Fruit fly (Drosophila melanogaster) whole organism: Measurements from ENCODE around the gene Mst36Fa.

Source experiments
- CG8478 ChIP-seq: fragments of >200 bp; optimal IDR thresholded peaks from 2 replicates; lab custom pipeline; 2018; ENCODE audit warnings: inconsistent platforms
- Dll ChIP-seq: fragments of >200 bp; optimal IDR thresholded peaks from 2 replicates; lab custom pipeline; 2017
- EcR ChIP-seq, 2 experiments: fragments of >200 bp; optimal IDR thresholded peaks; 2 replicates each; lab custom pipeline; 2017; ENCODE audit warnings: missing biosample characterization in 2 of 2, missing genetic modification characterization in 2 of 2, missing genetic modification reagents in 2 of 2
- pan ChIP-seq: fragments of >200 bp; optimal IDR thresholded peaks from 2 replicates; lab custom pipeline; 2017
- psq ChIP-seq: fragments of >200 bp; optimal IDR thresholded peaks from 2 replicates; lab custom pipeline; 2017
- usp ChIP-seq: fragments of >200 bp; optimal IDR thresholded peaks from 2 replicates; lab custom pipeline; 2017; ENCODE audit warnings: missing biosample characterization, missing genetic modification characterization, mixed read lengths

Gene Mst36Fa

dm6 chr2L:18698559-18699130, 21.8 kb upstream of the Mst36Fa start, which contains the start of gene CG10341:
Gene CG10341, plus strand, starts transcription at chr2L:18698714.
- TF ChIP-seq EcR (GFP tag; optimal IDR thresholded peaks at IDR 0.05; lab: Kevin White, UChicago) (no peak), usp (GFP tag; lab: Kevin White, UChicago) (no peak), pan (lab: Kevin White, UChicago) (no peak), CG8478 (no peak), psq (lab: Kevin White, UChicago) (no peak), Dll (lab: Kevin White, UChicago) (no peak)

DNA sequence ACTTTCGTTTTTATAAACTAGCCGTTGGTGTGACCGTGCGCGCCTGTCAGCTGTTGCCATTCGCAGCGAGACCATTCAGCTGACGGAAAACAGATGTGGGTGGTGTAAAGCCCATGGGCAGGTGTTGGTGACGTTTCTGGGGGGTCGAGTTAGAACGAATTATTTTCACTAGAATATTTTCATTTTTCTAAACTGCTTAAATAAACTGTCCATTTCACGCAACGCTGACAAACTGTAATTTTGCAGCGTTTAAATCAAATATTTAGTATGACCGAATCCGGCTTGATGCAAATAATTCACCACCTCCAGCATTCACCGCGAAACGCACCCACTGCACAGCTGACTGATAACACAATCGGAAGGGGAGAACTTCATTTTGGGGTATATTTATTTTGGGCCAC, 18.6 kb upstream of the Mst36Fa start, which contains the start of the genes CG10383 and CG10338:
CG10383 (minus strand) TSS at position 199 of the 401 bp plus-strand sequence.
CG10338 (plus strand) TSS at position 261 of the 401 bp plus-strand sequence.
- no peak for TF ChIP-seq Dll (lab: Kevin White, UChicago)
- TF ChIP-seq usp (GFP tag; lab: Kevin White, UChicago), result no peak
- no peak for TF ChIP-seq CG8478
- TF ChIP-seq EcR (GFP tag; optimal IDR thresholded peaks at IDR 0.05; lab: Kevin White, UChicago), result no peak
- no peak for TF ChIP-seq psq (lab: Kevin White, UChicago)
- no peak for TF ChIP-seq pan (lab: Kevin White, UChicago)

DNA sequence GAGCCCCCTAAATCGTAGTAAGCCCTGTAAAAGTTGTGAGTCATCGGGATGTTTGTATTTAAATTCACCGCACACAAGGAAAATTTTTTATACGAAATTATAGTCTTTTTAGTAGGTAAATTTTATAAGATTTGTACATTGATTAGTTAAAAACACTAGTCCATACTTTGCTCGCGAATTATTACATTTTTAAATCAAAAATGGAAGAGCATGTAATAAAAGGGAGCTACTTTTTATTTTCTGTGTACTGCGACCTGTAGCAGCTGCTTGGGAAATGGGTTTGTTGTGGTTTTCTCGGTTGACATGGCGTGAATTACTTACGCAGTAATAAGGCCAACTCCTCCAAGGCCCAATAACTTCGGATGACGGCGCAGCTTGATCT, 17.9 kb upstream of the Mst36Fa start:
- no peak for TF ChIP-seq psq (lab: Kevin White, UChicago)
- no peak for TF ChIP-seq Dll (lab: Kevin White, UChicago)
- no peak for TF ChIP-seq pan (lab: Kevin White, UChicago)
- no peak for TF ChIP-seq usp (GFP tag; lab: Kevin White, UChicago)
- no peak for TF ChIP-seq CG8478
- no peak for TF ChIP-seq EcR (GFP tag; optimal IDR thresholded peaks at IDR 0.05; lab: Kevin White, UChicago)

DNA sequence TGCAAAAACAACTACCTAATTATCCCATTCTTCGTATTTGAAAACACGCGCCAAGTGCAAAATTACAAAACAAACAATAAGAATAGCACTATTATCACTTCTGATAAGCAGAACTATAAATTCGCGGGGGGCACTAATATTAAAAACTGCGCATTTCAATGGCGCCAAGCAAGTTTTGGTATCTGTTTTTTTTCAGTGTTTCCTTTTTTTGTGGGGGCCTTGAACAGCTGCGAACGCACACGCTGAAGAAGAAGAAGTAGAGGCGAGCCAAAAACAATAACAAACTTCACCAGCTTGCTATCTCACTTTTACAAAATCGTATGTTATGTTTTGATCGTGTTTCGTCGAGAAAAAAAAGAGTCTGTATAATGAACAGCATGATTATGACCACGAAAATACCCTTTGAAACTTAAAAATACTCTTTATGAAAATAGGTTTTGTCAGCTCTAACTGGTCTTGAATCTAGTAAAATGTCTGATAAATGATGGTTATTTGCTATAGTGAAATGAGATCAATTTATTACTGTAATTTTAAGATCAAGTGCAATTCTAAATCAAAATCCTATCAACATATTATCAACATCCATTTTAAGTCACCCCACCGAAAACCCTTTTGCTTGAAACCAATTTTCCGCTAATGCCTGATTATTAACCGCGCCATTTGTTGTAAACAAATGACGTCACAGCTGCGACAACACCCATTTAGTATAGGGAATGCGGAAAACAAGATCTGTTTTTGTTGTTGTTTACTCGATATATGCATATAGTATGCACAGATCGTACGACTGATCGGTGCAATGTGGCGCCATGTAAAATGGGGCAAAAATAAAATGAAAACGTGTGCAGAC, 17.3 kb upstream of the Mst36Fa start:
- TF ChIP-seq EcR (GFP tag; optimal IDR thresholded peaks at IDR 0.05; lab: Kevin White, UChicago), result no peak
- TF ChIP-seq usp (GFP tag; lab: Kevin White, UChicago), result no peak
- TF ChIP-seq pan (lab: Kevin White, UChicago), result peak; percentile 3
- TF ChIP-seq Dll (lab: Kevin White, UChicago), result no peak

DNA sequence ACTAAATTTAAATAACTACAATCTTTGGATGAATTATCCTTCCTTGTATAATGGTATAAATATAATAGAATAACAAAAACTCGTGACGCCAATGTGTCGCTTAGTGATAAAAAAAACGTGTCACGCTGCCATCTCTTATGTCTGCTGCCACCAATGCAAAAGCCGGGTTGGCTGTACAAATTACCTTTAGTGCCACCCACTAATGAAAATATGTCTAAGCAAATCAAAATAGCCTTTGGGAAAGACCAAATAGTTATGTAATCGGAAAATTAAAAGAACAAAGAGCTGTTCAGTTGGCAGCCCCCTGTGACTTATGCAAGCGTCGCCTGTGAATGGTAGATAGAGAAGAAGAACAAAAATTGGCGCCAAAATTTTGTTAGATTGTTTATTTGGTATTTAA, 12.6 kb upstream of the Mst36Fa start, which contains the start of gene CG10336:
CG10336 (plus strand) TSS at position 153 of the 400 bp plus-strand sequence.
- no peak for TF ChIP-seq EcR (GFP tag; optimal IDR thresholded peaks at IDR 0.05; lab: Kevin White, UChicago)
- TF ChIP-seq pan (lab: Kevin White, UChicago), result no peak
- no peak for TF ChIP-seq CG8478
- no peak for TF ChIP-seq Dll (lab: Kevin White, UChicago)
- no peak for TF ChIP-seq psq (lab: Kevin White, UChicago)
- TF ChIP-seq usp (GFP tag; lab: Kevin White, UChicago), result no peak

DNA sequence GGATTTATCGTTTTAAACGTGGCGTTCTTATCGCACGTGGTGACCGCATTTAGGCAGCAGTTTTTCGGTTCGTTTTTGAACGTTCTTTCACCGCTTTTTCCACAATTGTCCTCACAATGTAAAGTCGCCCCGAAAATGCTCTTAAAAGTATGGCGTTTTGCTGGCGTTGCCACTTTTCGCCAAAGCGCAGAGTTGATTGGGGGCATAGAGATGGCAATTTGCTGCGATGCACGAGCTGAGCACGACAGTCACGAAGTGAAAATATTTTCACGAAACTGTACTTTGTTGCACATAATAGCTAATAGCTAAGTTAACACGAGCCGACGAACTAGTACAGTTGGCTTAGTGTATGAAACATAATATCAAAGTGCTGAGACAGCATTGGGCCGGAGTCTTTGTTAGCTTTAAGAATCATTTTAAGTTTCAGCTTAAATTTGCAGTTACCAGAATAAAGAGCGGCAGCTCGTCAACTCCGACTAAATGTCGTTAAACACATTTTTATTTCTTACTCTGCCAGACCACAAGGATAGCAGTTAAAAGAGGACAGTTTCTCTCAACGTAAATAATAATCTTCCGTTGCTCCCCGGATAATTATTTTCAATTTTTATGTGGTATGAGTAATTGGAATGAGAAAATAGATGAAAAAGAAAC, 12.0 kb upstream of the Mst36Fa start, which contains the start of gene msl-1:
msl-1 (minus strand) TSS at position 155 of the 651 bp plus-strand sequence.
- TF ChIP-seq CG8478, result no peak
- TF ChIP-seq EcR (GFP tag; optimal IDR thresholded peaks at IDR 0.05; lab: Kevin White, UChicago), result no peak
- TF ChIP-seq psq (lab: Kevin White, UChicago), result no peak
- no peak for TF ChIP-seq usp (GFP tag; lab: Kevin White, UChicago)
- no peak for TF ChIP-seq Dll (lab: Kevin White, UChicago)
- TF ChIP-seq pan (lab: Kevin White, UChicago), result no peak

dm6 chr2L:18687827-18688226, 11.0 kb upstream of the Mst36Fa start:
- no peak for TF ChIP-seq EcR (GFP tag; optimal IDR thresholded peaks at IDR 0.05; lab: Kevin White, UChicago)

dm6 chr2L:18681903-18682302, 5.1 kb upstream of the Mst36Fa start, which contains the start of gene tos:
Gene tos, minus strand, starts transcription at chr2L:18682075.
- TF ChIP-seq psq (lab: Kevin White, UChicago), result no peak
- no peak for TF ChIP-seq EcR (GFP tag; optimal IDR thresholded peaks at IDR 0.05; lab: Kevin White, UChicago)
- TF ChIP-seq pan (lab: Kevin White, UChicago), result no peak
- TF ChIP-seq usp (GFP tag; lab: Kevin White, UChicago), result no peak
- no peak for TF ChIP-seq CG8478
- no peak for TF ChIP-seq Dll (lab: Kevin White, UChicago)

dm6 chr2L:18677910-18678639, 1.3 kb upstream of the Mst36Fa start:
- TF ChIP-seq usp (GFP tag; lab: Kevin White, UChicago) (no peak), pan (lab: Kevin White, UChicago) (no peak), psq (lab: Kevin White, UChicago) (no peak)

dm6 chr2L:18674994-18675393, 1.8 kb downstream of the Mst36Fa start, which contains the start of gene Mst36Fb:
Gene Mst36Fb, minus strand, starts transcription at chr2L:18675094.
- no peak for TF ChIP-seq CG8478
- TF ChIP-seq Dll (lab: Kevin White, UChicago), result no peak
- TF ChIP-seq pan (lab: Kevin White, UChicago), result no peak
- no peak for TF ChIP-seq EcR (GFP tag; optimal IDR thresholded peaks at IDR 0.05; lab: Kevin White, UChicago)

dm6 chr2L:18673185-18673584, 3.6 kb downstream of the Mst36Fa start, which contains the start of gene CG43339:
Gene CG43339, minus strand, starts transcription at chr2L:18673285.
- TF ChIP-seq pan (lab: Kevin White, UChicago) (no peak), psq (lab: Kevin White, UChicago) (no peak), Dll (lab: Kevin White, UChicago) (no peak), usp (GFP tag; lab: Kevin White, UChicago) (no peak), EcR (GFP tag; optimal IDR thresholded peaks at IDR 0.05; lab: Kevin White, UChicago) (no peak)
